Worm (Caenorhabditis elegans) whole organism, late embryonic: ENCODE data around the gene mltn-3.

ENCODE experiments used
- ceh-22 ChIP-seq: sonication (generic microtip); optimal IDR thresholded peaks from 2 replicates; lab custom pipeline; 2017; ENCODE audit warnings: missing biosample characterization, missing genetic modification characterization
- ceh-24 ChIP-seq: sonication (generic microtip); optimal IDR thresholded peaks from 2 replicates; lab custom pipeline; 2016; ENCODE audit warnings: mild to moderate bottlenecking, missing genetic modification characterization, missing compliant biosample characterization
- ceh-48 ChIP-seq: sonication (generic microtip); optimal IDR thresholded peaks from 2 replicates; lab custom pipeline; 2016; ENCODE audit warnings: missing genetic modification characterization, inconsistent platforms, missing compliant biosample characterization
- elt-2 ChIP-seq: sonication (generic microtip); optimal IDR thresholded peaks from 2 replicates; lab custom pipeline; 2016; ENCODE audit warnings: missing genetic modification reagents, missing genetic modification characterization, missing compliant biosample characterization
- elt-4 ChIP-seq: sonication (generic microtip); optimal IDR thresholded peaks from 2 replicates; lab custom pipeline; 2016; ENCODE audit warnings: missing genetic modification characterization, missing compliant biosample characterization
- ets-4 ChIP-seq: sonication (generic microtip); optimal IDR thresholded peaks from 2 replicates; lab custom pipeline; 2016; ENCODE audit warnings: missing genetic modification characterization, missing compliant biosample characterization
- hlh-30 ChIP-seq: sonication (generic microtip); optimal IDR thresholded peaks from 2 replicates; lab custom pipeline; 2017; ENCODE audit warnings: antibody characterized with exemption, missing genetic modification characterization, missing compliant biosample characterization; ENCODE audit not compliant: insufficient read depth
- ref-2 ChIP-seq: sonication (generic microtip); optimal IDR thresholded peaks from 2 replicates; lab custom pipeline; 2016; ENCODE audit warnings: missing genetic modification characterization, missing compliant biosample characterization
- syd-9 ChIP-seq: sonication (generic microtip); optimal IDR thresholded peaks from 2 replicates; lab custom pipeline; 2016; ENCODE audit warnings: mild to moderate bottlenecking, missing genetic modification characterization, moderate library complexity, missing compliant biosample characterization
- tbx-2 ChIP-seq: sonication (generic microtip); optimal IDR thresholded peaks from 2 replicates; lab custom pipeline; 2016; ENCODE audit warnings: missing genetic modification characterization, missing compliant biosample characterization
- ttx-3 ChIP-seq: sonication (generic microtip); optimal IDR thresholded peaks from 2 replicates; lab custom pipeline; 2016; ENCODE audit warnings: missing genetic modification reagents, missing genetic modification characterization, missing compliant biosample characterization
- unc-86 ChIP-seq: sonication (generic microtip); optimal IDR thresholded peaks from 2 replicates; lab custom pipeline; 2016; ENCODE audit warnings: missing genetic modification characterization, missing compliant biosample characterization

DNA sequence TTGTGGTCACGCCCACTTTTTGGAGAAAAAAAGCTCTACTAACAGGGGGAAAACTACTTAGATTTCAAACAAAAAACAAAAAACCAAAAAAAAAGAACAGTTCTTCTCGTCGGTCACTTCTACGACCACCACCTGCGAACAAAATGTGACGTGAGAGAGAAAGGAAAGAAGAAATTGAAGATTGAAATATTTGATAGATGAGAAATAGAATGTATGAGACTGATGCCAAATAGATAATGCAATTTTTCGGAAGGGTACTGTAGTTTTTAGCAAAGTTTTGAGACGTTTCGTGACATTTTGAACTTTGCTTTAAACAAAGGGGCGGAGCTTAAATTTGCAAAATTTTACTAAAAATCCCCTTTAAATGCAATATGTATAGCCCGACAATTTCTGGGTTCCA is 38.8 kb downstream of the mltn-3 start:
- TF ChIP-seq unc-86 (tag; lab: Kevin White, UChicago) (no peak), ceh-48 (tag; lab: Kevin White, UChicago) (no peak), tbx-2 (tag; lab: Kevin White, UChicago) (no peak), elt-4 (no peak), ets-4 (no peak), ceh-22 (tag; lab: Kevin White, UChicago) (no peak), ttx-3 (tag; lab: Kevin White, UChicago) (no peak), ref-2 (tag; lab: Kevin White, UChicago) (no peak), ceh-24 (tag; lab: Kevin White, UChicago) (no peak), hlh-30 (tag; lab: Kevin White, UChicago) (no peak), elt-2 (tag; lab: Kevin White, UChicago) (no peak), syd-9 (tag; lab: Kevin White, UChicago) (no peak)
